Fruit fly (Drosophila melanogaster) whole organism, wandering third instar larva: Measurements from ENCODE around the gene CG9444.

ENCODE experiments used
- Dfd ChIP-seq: fragments of >200 bp; optimal IDR thresholded peaks from 2 replicates; lab custom pipeline; 2017; ENCODE audit warnings: missing biosample characterization, missing genetic modification characterization
- Hr83 ChIP-seq: fragments of 200-300 bp; sonication (Bioruptor generic); optimal IDR thresholded peaks from 2 replicates; lab custom pipeline; 2016; ENCODE audit warnings: missing biosample characterization, mild to moderate bottlenecking, missing genetic modification characterization, moderate library complexity; ENCODE audit not compliant: poor library complexity, severe bottlenecking
- Rel ChIP-seq, 2 experiments: fragments of 200-800 bp; sonication (Bioruptor generic) in 1 of 2; optimal IDR thresholded peaks; 2 replicates in 1 of 2; 3 replicates in 1 of 2; lab custom pipeline; 2016 to 2019; ENCODE audit warnings: mild to moderate bottlenecking in 2 of 2, missing biosample characterization in 2 of 2, missing genetic modification characterization in 2 of 2, moderate library complexity in 1 of 2
- br ChIP-seq: fragments of 200-800 bp; sonication (Bioruptor generic); optimal IDR thresholded peaks from 2 replicates; lab custom pipeline; 2016; ENCODE audit warnings: missing biosample characterization, missing genetic modification characterization
- foxo ChIP-seq, 2 experiments: fragments of 200-800 bp; sonication (Bioruptor generic); optimal IDR thresholded peaks; 2 replicates in 1 of 2; 3 replicates in 1 of 2; lab custom pipeline; 2016 to 2017; ENCODE audit warnings: missing biosample characterization in 2 of 2, missing genetic modification characterization in 2 of 2
- h ChIP-seq: fragments of 200-800 bp; sonication (Bioruptor generic); optimal IDR thresholded peaks from 3 replicates; lab custom pipeline; 2016; ENCODE audit warnings: missing biosample characterization, mild to moderate bottlenecking, missing genetic modification characterization
- jim ChIP-seq: fragments of 175-275, 200-325 bp; sonication (Bioruptor generic); optimal IDR thresholded peaks from 2 replicates; lab custom pipeline; 2016; ENCODE audit warnings: missing biosample characterization, mild to moderate bottlenecking, missing genetic modification characterization
- lola ChIP-seq: fragments of >200 bp; optimal IDR thresholded peaks from 2 replicates; lab custom pipeline; 2017; ENCODE audit warnings: missing biosample characterization, missing genetic modification characterization
- pan ChIP-seq: fragments of >200 bp; optimal IDR thresholded peaks from 2 replicates; lab custom pipeline; 2017
- psq ChIP-seq: fragments of 200-800 bp; sonication (Bioruptor generic); optimal IDR thresholded peaks from 3 replicates; lab custom pipeline; 2017; ENCODE audit warnings: missing biosample characterization, mild to moderate bottlenecking, missing genetic modification characterization, moderate library complexity
- sage ChIP-seq: fragments of 200-800 bp; sonication (Bioruptor generic); optimal IDR thresholded peaks from 2 replicates; lab custom pipeline; 2016; ENCODE audit warnings: missing biosample characterization, mild to moderate bottlenecking, missing genetic modification characterization

DNA sequence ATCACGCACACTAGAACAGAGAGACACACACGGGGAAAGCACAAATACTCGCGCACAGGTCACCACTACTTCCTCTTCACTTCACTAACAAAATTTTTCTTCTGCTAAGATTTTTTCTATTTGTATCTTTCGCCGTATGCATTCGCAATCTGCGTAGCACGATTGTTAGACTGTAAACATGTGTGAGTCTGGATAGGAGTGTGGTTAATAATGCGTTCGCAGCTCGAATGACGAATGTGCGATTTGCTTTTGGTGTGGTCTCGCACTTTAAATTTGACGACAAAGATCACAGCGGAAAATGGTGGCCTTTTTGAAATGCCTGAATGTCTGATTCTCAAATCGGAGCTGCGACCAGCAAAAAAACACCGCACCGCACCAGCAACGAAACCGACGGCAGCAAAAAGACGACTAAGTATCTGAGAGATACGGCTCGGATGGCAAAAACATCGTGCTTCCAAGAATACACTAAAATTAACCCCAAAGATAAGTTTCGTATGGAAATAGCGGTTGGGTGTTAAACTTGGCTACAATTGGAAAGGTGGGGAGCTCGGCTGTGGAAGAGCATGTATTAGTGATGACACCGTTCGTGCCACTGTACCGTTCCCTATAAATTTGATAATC is 21.1 kb upstream of the CG9444 start, which contains the start of gene Unc-115a:
- TF ChIP-seq h (GFP tag; lab: Kevin White, UChicago), result peak; percentile 57
- no peak for TF ChIP-seq Rel (GFP tag; optimal IDR thresholded peaks at IDR 0.05; lab: Kevin White, UChicago)
- TF ChIP-seq Rel (tag; optimal IDR thresholded peaks at IDR 0.05; lab: Kevin White, UChicago), result peak; percentile 61
- TF ChIP-seq psq (GFP tag; lab: Kevin White, UChicago), result no peak
- TF ChIP-seq Dfd (GFP tag; lab: Kevin White, UChicago), result no peak
- no peak for TF ChIP-seq sage
- peak; percentile 95 for TF ChIP-seq jim (GFP tag; lab: Kevin White, UChicago)
- no peak for TF ChIP-seq foxo (GFP tag; optimal IDR thresholded peaks at IDR 0.05; lab: Kevin White, UChicago)
- no peak for TF ChIP-seq pan (lab: Kevin White, UChicago)
- TF ChIP-seq lola, result no peak
- no peak for TF ChIP-seq br (GFP tag; lab: Kevin White, UChicago)
- TF ChIP-seq Hr83, result peak; percentile 77
